Worm (Caenorhabditis elegans) whole organism, young adult: ENCODE results near the gene arrd-7.

Experiments used
- F49E8.2 ChIP-seq: sonication (generic microtip); optimal IDR thresholded peaks from 3 replicates; lab custom pipeline; 2017; ENCODE audit warnings: missing genetic modification characterization, mild to moderate bottlenecking, missing compliant biosample characterization, antibody characterized with exemption, moderate library complexity; ENCODE audit not compliant: insufficient read depth
- ceh-27 ChIP-seq: fragments of 200-800 bp; sonication (Bioruptor generic); optimal IDR thresholded peaks from 2 replicates; lab custom pipeline; 2018; ENCODE audit warnings: mild to moderate bottlenecking, missing genetic modification characterization, moderate library complexity, missing compliant biosample characterization
- ceh-91 ChIP-seq: fragments of 200-800 bp; sonication (Bioruptor generic); IDR thresholded peaks from 2 replicates; pipeline ENCODE4 v1.3.6; 2022; ENCODE audit warnings: missing genetic modification reagents, missing genetic modification characterization, missing compliant biosample characterization
- lin-35 ChIP-seq, 3 experiments: fragments of 150-350 bp in 2 of 3; sonication (generic microtip) in 1 of 3; optimal IDR thresholded peaks; 2 replicates each; lab custom pipeline; 2014 to 2018; ENCODE audit warnings: missing biosample characterization in 3 of 3, missing genetic modification characterization in 3 of 3, missing genetic modification reagents in 3 of 3
- snpc-3.4 ChIP-seq: sonication (generic microtip); optimal IDR thresholded peaks from 2 replicates; lab custom pipeline; 2017; ENCODE audit warnings: missing genetic modification characterization, mild to moderate bottlenecking, missing compliant biosample characterization, antibody characterized with exemption, moderate library complexity, missing genotype, missing genetic modification reagents
- unc-62 ChIP-seq: fragments of 150-350 bp; optimal IDR thresholded peaks from 2 replicates; lab custom pipeline; 2014; ENCODE audit warnings: missing biosample characterization, missing genetic modification reagents, missing genetic modification characterization

- no peak for TF ChIP-seq ceh-91 (GFP tag; lab: Robert Waterston, UW)
- TF ChIP-seq snpc-3.4 (tag; lab: Kevin White, UChicago) = no peak
- no peak for TF ChIP-seq lin-35 (GFP tag; optimal IDR thresholded peaks at IDR 0.05; lab: Kevin White, UChicago)
- TF ChIP-seq ceh-27 (GFP tag; lab: Kevin White, UChicago) = no peak
- no peak for TF ChIP-seq unc-62 (GFP tag; lab: Kevin White, UChicago)
- TF ChIP-seq F49E8.2 (tag; lab: Kevin White, UChicago) = no peak
These were observed 39.0 kb downstream of the arrd-7 start, which contains the start of gene Y17G7B.12 for ce11 chrII:12023315-12023878.
